Worm (Caenorhabditis elegans) whole organism, early embryonic: ENCODE data around the gene C52B11.5.

ENCODE experiments used
- B0310.2 ChIP-seq: sonication (generic microtip); optimal IDR thresholded peaks from 2 replicates; lab custom pipeline; 2016; ENCODE audit warnings: mild to moderate bottlenecking, missing genetic modification characterization, missing compliant biosample characterization
- F13C5.2 ChIP-seq: sonication (generic microtip); optimal IDR thresholded peaks from 2 replicates; lab custom pipeline; 2017; ENCODE audit warnings: mild to moderate bottlenecking, missing genetic modification characterization, inconsistent platforms, missing compliant biosample characterization
- aly-1 ChIP-seq: sonication (generic microtip); optimal IDR thresholded peaks from 2 replicates; lab custom pipeline; 2016; ENCODE audit warnings: missing genetic modification characterization, missing compliant biosample characterization
- ama-1 ChIP-seq: fragments of 150-350 bp; optimal IDR thresholded peaks from 2 replicates; lab custom pipeline; 2014
- ceh-13 ChIP-seq: fragments of 200-800 bp; sonication (Bioruptor generic); optimal IDR thresholded peaks from 2 replicates; lab custom pipeline; 2018; ENCODE audit warnings: mild to moderate bottlenecking, missing genetic modification characterization, missing compliant biosample characterization
- ceh-36 ChIP-seq: sonication (generic microtip); optimal IDR thresholded peaks from 2 replicates; lab custom pipeline; 2016; ENCODE audit warnings: missing genetic modification characterization, inconsistent platforms, missing compliant biosample characterization
- ets-7 ChIP-seq: sonication (generic microtip); optimal IDR thresholded peaks from 2 replicates; lab custom pipeline; 2016; ENCODE audit warnings: missing genotype, missing genetic modification characterization, missing compliant biosample characterization
- flt-1 ChIP-seq: fragments of 200-800 bp; sonication (Bioruptor generic); IDR thresholded peaks from 2 replicates; pipeline ENCODE4 v1.3.6; 2022; ENCODE audit warnings: missing genetic modification characterization, missing compliant biosample characterization
- hmbx-1 ChIP-seq: sonication (generic microtip); optimal IDR thresholded peaks from 2 replicates; lab custom pipeline; 2016; ENCODE audit warnings: mild to moderate bottlenecking, missing genetic modification characterization, missing compliant biosample characterization
- hmg-4 ChIP-seq: fragments of 200-800 bp; sonication (Bioruptor generic); optimal IDR thresholded peaks from 2 replicates; lab custom pipeline; 2018; ENCODE audit warnings: mild to moderate bottlenecking, missing genetic modification characterization, missing compliant biosample characterization
- hnd-1 ChIP-seq: sonication (generic microtip); optimal IDR thresholded peaks from 2 replicates; lab custom pipeline; 2016; ENCODE audit warnings: missing genetic modification characterization, missing compliant biosample characterization
- pes-1 ChIP-seq: fragments of 200-800 bp; sonication (Bioruptor generic); IDR thresholded peaks from 2 replicates; pipeline ENCODE4 v1.3.6; 2022; ENCODE audit warnings: missing genetic modification reagents, missing genetic modification characterization, missing compliant biosample characterization
- scrt-1 ChIP-seq: fragments of 200-800 bp; sonication (Bioruptor generic); IDR thresholded peaks from 2 replicates; pipeline ENCODE4 v1.3.6; 2022; ENCODE audit warnings: missing genetic modification characterization, missing compliant biosample characterization
- sea-1 ChIP-seq: fragments of 200-800 bp; sonication (Bioruptor generic); conservative IDR thresholded peaks from 2 replicates; pipeline ENCODE4 v1.3.6; 2022; ENCODE audit warnings: missing genetic modification characterization, missing compliant biosample characterization
- tbx-11 ChIP-seq: fragments of 200-800 bp; sonication (Bioruptor generic); IDR thresholded peaks from 2 replicates; pipeline ENCODE4 v1.3.6; 2022; ENCODE audit warnings: missing genetic modification characterization, missing compliant biosample characterization
- tbx-37 ChIP-seq: fragments of 200-800 bp; sonication (Bioruptor generic); conservative IDR thresholded peaks from 2 replicates; pipeline ENCODE4 v1.3.6; 2022; ENCODE audit warnings: missing genetic modification reagents, missing genetic modification characterization, missing compliant biosample characterization
- tra-4 ChIP-seq: sonication (generic microtip); optimal IDR thresholded peaks from 2 replicates; lab custom pipeline; 2017; ENCODE audit warnings: missing genetic modification characterization, missing compliant biosample characterization

Gene C52B11.5

DNA sequence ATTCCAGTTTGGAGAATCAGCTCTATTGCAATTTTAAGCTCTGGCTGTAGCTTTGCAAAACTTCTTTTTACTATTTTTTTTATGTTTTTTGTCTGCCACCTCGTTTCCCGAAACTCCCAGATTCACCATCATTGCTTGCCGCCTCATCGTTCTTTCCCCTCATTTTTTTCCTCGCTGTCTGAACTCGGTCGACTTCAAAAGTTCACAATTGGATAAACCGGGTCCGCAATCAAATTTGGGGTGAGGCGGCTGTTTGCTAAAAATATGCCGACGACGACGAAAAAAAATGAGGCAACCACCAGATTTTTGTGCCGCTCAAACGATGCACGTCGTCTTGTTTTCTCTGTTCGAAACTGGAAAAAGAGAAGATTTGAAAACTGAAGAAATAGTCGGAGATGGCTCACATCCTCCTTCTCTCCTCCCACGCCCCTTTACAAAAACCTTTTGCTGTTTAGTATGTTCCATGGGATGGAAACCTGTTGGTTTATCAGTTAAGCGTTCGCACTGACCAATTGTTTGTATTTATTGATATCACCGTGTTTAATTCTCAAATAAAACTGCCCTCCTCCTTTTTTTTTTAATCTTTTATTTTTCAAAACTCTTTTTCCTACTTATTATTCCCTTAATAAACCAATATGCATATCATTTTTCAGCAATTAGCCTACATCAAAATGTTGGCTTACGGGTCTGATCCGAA lies 22.2 kb downstream of the C52B11.5 start, which contains the start of gene dop-4:
Gene dop-4 (plus strand): TSS at position 647 of the 697 bp plus-strand sequence.
- TF ChIP-seq aly-1: no peak
- TF ChIP-seq tbx-11 (GFP tag; lab: Robert Waterston, UW): no peak
- no peak for TF ChIP-seq ama-1 (lab: Kevin White, UChicago)
- no peak for TF ChIP-seq pes-1
- TF ChIP-seq sea-1: no peak
- TF ChIP-seq ets-7 (tag; lab: Kevin White, UChicago): no peak
- no peak for TF ChIP-seq tra-4 (tag; lab: Kevin White, UChicago)
- no peak for TF ChIP-seq hmg-4 (GFP tag; lab: Kevin White, UChicago)
- TF ChIP-seq ceh-13 (GFP tag; lab: Kevin White, UChicago): no peak
- no peak for TF ChIP-seq ceh-36
- no peak for TF ChIP-seq B0310.2 (tag; lab: Kevin White, UChicago)
- no peak for TF ChIP-seq hmbx-1 (tag; lab: Kevin White, UChicago)

DNA sequence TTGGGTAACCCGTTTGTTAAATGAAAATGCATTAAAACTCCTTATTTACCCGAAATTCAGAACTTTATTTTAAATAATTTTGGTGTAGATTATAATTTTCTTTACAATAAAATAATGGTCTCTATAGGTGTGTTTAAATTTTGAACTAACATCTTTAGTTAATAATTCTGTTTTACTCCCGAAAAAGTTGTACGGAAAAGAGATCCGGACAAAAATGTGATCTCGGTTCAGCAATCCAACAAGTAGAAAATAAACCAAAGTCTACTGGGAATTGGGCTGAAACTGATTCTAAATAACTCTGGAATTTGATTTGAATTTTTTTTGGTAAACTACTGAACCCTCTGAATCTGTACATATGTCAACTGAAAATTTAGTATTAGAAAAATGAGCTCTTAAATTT lies 23.1 kb downstream of the C52B11.5 start:
- TF ChIP-seq F13C5.2 (tag; lab: Kevin White, UChicago): no peak
- no peak for TF ChIP-seq ama-1 (lab: Kevin White, UChicago)
- TF ChIP-seq hmbx-1 (tag; lab: Kevin White, UChicago): no peak
- TF ChIP-seq sea-1: no peak
- TF ChIP-seq ceh-13 (GFP tag; lab: Kevin White, UChicago): no peak
- TF ChIP-seq aly-1: no peak
- TF ChIP-seq tbx-37 (GFP tag; lab: Robert Waterston, UW): no peak
- no peak for TF ChIP-seq tbx-11 (GFP tag; lab: Robert Waterston, UW)
- TF ChIP-seq ets-7 (tag; lab: Kevin White, UChicago): no peak
- TF ChIP-seq ceh-36: no peak
- TF ChIP-seq tra-4 (tag; lab: Kevin White, UChicago): no peak
- TF ChIP-seq B0310.2 (tag; lab: Kevin White, UChicago): no peak
- TF ChIP-seq flt-1 (GFP tag; lab: Robert Waterston, UW): no peak
- TF ChIP-seq hnd-1: no peak
- TF ChIP-seq hmg-4 (GFP tag; lab: Kevin White, UChicago): no peak
- TF ChIP-seq scrt-1: no peak

ce11 chrX:1299849-1300248 lies 27.3 kb downstream of the C52B11.5 start, which contains the start of gene inso-1:
Gene inso-1 (plus strand): TSS chrX:1300149.
- TF ChIP-seq hmg-4 (GFP tag; lab: Kevin White, UChicago): no peak

ce11 chrX:1302267-1302666 lies 29.7 kb downstream of the C52B11.5 start:
- TF ChIP-seq hmbx-1 (tag; lab: Kevin White, UChicago) (no peak), F13C5.2 (tag; lab: Kevin White, UChicago) (peak; percentile 77), ceh-13 (GFP tag; lab: Kevin White, UChicago) (no peak), hmg-4 (GFP tag; lab: Kevin White, UChicago) (peak; percentile 90), B0310.2 (tag; lab: Kevin White, UChicago) (no peak), ceh-36 (no peak), tbx-11 (GFP tag; lab: Robert Waterston, UW) (no peak), tbx-37 (GFP tag; lab: Robert Waterston, UW) (peak; percentile 46), flt-1 (GFP tag; lab: Robert Waterston, UW) (peak; percentile 43; the same call in 1 of the 2 replicates), aly-1 (peak; percentile 68), hnd-1 (no peak), tra-4 (tag; lab: Kevin White, UChicago) (no peak), scrt-1 (0 out of 2 replicates have a peak, but pooled peaks have one; percentile 48), sea-1 (no peak), ama-1 (lab: Kevin White, UChicago) (no peak), pes-1 (no peak; the same call in 1 of the 2 replicates), ets-7 (tag; lab: Kevin White, UChicago) (peak; percentile 3)

DNA sequence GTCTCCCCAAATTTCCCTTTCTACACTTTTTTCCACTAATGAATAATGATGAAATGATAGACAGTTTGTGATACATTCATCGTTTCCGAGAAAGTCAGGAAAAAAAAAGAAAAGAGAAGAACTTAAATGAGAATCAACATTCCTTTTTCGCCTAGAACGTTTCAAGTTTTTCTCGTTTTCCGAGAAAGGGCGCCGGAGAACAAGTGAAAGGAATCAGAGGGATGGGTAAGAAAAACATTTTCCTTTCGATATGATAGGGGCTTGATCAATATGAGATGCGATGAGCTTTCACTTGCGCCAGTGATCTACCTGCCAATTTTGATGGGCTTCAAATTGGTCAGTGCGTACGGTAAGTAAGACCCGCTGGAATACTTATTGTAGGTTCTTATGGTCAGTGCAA lies 36.9 kb downstream of the C52B11.5 start:
- TF ChIP-seq ceh-36: no peak
- no peak for TF ChIP-seq tbx-37 (GFP tag; lab: Robert Waterston, UW)
- TF ChIP-seq flt-1 (GFP tag; lab: Robert Waterston, UW): no peak
- TF ChIP-seq tra-4 (tag; lab: Kevin White, UChicago): no peak
- TF ChIP-seq aly-1: no peak
- TF ChIP-seq tbx-11 (GFP tag; lab: Robert Waterston, UW): no peak
- TF ChIP-seq ceh-13 (GFP tag; lab: Kevin White, UChicago): no peak
- no peak for TF ChIP-seq ama-1 (lab: Kevin White, UChicago)
- TF ChIP-seq hmbx-1 (tag; lab: Kevin White, UChicago): no peak
- no peak for TF ChIP-seq hnd-1
- TF ChIP-seq B0310.2 (tag; lab: Kevin White, UChicago): no peak

- TF ChIP-seq ets-7 (tag; lab: Kevin White, UChicago) (no peak), hmg-4 (GFP tag; lab: Kevin White, UChicago) (no peak), hnd-1 (no peak), tbx-11 (GFP tag; lab: Robert Waterston, UW) (no peak), flt-1 (GFP tag; lab: Robert Waterston, UW) (no peak)
These were observed 38.5 kb downstream of the C52B11.5 start, which contains the start of gene H42K12.3 for ce11 chrX:1311084-1311483. Gene H42K12.3 (plus strand): TSS chrX:1311391.

DNA sequence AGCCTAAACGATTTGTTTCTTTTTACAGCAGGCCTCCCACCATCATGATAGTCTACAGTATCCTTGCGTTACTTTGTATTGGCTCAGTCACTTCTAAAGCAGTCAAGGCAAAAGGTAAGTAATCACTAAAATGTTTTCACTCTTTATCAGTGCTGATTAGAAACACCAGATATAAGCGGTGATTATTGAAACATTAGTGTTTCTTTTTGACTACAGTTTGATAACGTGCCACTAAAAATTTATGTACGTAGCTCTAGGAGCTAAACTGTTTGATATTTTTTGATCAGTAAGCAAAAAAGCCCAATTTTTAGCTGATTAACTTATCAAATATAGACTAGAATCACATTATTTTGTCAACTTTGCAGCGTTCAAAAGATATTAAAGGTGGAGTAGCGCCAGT lies 39.0 kb downstream of the C52B11.5 start:
- TF ChIP-seq ets-7 (tag; lab: Kevin White, UChicago) (no peak), aly-1 (no peak), sea-1 (no peak), B0310.2 (tag; lab: Kevin White, UChicago) (no peak), scrt-1 (no peak), tbx-11 (GFP tag; lab: Robert Waterston, UW) (no peak), pes-1 (no peak), flt-1 (GFP tag; lab: Robert Waterston, UW) (no peak), ama-1 (lab: Kevin White, UChicago) (no peak), ceh-36 (no peak), tbx-37 (GFP tag; lab: Robert Waterston, UW) (no peak), hmg-4 (GFP tag; lab: Kevin White, UChicago) (no peak), ceh-13 (GFP tag; lab: Kevin White, UChicago) (no peak), F13C5.2 (tag; lab: Kevin White, UChicago) (no peak), tra-4 (tag; lab: Kevin White, UChicago) (no peak), hnd-1 (no peak), hmbx-1 (tag; lab: Kevin White, UChicago) (no peak)
